Worm (Caenorhabditis elegans): ENCODE results near the gene F37C12.14.

ce11 chrIII:7201378-7202256 is 16.2 kb upstream of the F37C12.14 start, which contains the start of gene dpy-31:
- TF ChIP-seq unc-55 (GFP tag; optimal IDR thresholded peaks at IDR 0.05) (no peak), nhr-11 (tag; optimal IDR thresholded peaks at IDR 0.05) (no peak), hlh-30 (tag; optimal IDR thresholded peaks at IDR 0.05; ENCODE audit: insufficient read depth) (no peak), ztf-16 (tag; optimal IDR thresholded peaks at IDR 0.05) (no peak), ceh-14 (tag; optimal IDR thresholded peaks at IDR 0.05) (no peak), pqm-1 (tag; optimal IDR thresholded peaks at IDR 0.05) (no peak), fkh-6 (tag; optimal IDR thresholded peaks at IDR 0.05) (no peak), che-1 (tag; optimal IDR thresholded peaks at IDR 0.05) (no peak), elt-2 (tag; optimal IDR thresholded peaks at IDR 0.05) (no peak), ama-1 (optimal IDR thresholded peaks at IDR 0.05) (no peak), ceh-30 (tag; optimal IDR thresholded peaks at IDR 0.05) (no peak), C38D4.7 (GFP tag; optimal IDR thresholded peaks at IDR 0.05) (no peak)

Measured in whole organism, late embryonic.